Worm (Caenorhabditis elegans): Measurements from ENCODE around the gene twk-16.

twk-16 gene

DNA sequence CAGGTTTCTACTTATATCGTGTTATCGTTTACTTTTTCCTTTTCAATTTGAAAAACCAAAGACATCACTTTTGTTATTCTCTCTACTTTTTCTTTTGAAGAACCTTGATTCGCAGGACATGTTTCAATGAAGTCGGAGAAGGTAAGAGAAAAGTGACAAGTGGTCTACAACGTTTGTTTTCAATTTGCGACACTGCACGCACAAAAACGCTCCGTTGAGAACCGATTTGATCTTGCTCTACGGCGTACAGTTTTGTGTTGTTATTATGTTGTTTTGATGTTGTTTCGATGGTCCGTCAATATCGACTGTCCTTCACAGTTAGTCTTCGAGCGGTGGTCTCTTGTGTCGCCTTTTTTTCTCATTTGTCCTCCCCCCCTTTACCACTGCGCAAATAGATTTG lies 8.5 kb downstream of the twk-16 start, which contains the start of gene pccb-1:
pccb-1 (plus strand) TSS at position 127 of the 400 bp plus-strand sequence.
- TF ChIP-seq mab-5 (tag; optimal IDR thresholded peaks at IDR 0.05) (no peak), hlh-1 (tag; optimal IDR thresholded peaks at IDR 0.05) (peak; percentile 35)

DNA sequence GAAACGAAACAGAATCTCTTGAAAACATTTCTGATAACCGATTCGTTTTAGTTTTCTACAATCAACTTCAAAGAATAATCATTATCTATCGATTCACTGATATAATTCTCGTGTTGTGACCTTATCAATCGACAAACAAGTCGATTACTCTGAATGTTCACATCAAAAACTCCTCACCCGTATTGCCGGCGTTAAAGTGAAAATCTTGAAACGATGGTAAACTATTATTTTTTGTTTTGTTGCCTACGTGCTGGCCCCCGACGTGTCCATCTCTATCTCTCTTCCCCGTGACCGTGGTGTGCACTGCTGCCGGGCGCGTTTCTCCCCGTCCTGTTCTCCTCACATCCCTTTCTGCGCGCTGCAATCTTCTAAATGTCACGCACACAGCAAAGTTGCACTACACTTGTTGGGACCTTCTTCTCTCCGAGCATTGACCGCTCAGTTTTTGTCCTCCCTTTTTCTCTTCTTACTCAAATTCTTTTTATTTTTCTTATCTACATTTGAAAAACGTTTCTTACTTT lies 9.0 kb downstream of the twk-16 start:
- TF ChIP-seq bed-3 (GFP tag; optimal IDR thresholded peaks at IDR 0.05) (no peak), cnd-1 (tag; optimal IDR thresholded peaks at IDR 0.05) (no peak), unc-62 (GFP tag; optimal IDR thresholded peaks at IDR 0.05) (peak; percentile 21), nhr-2 (tag; optimal IDR thresholded peaks at IDR 0.05) (peak; percentile 19), nhr-237 (tag; optimal IDR thresholded peaks at IDR 0.05) (no peak), zip-8 (tag; optimal IDR thresholded peaks at IDR 0.05) (no peak), ceh-39 (tag; optimal IDR thresholded peaks at IDR 0.05) (no peak), drap-1 (GFP tag; optimal IDR thresholded peaks at IDR 0.05) (no peak), elt-3 (tag; optimal IDR thresholded peaks at IDR 0.05) (no peak), pha-4 (tag; optimal IDR thresholded peaks at IDR 0.05) (no peak), lsy-2 (tag; optimal IDR thresholded peaks at IDR 0.05) (no peak), sem-2 (GFP tag; optimal IDR thresholded peaks at IDR 0.05) (no peak), ztf-11 (tag; optimal IDR thresholded peaks at IDR 0.05) (no peak), unc-120 (tag; optimal IDR thresholded peaks at IDR 0.05; ENCODE audit: poor library complexity, severe bottlenecking) (peak; percentile 59), hlh-1 (tag; optimal IDR thresholded peaks at IDR 0.05) (peak; percentile 41), nhr-12 (tag; optimal IDR thresholded peaks at IDR 0.05) (no peak)

DNA sequence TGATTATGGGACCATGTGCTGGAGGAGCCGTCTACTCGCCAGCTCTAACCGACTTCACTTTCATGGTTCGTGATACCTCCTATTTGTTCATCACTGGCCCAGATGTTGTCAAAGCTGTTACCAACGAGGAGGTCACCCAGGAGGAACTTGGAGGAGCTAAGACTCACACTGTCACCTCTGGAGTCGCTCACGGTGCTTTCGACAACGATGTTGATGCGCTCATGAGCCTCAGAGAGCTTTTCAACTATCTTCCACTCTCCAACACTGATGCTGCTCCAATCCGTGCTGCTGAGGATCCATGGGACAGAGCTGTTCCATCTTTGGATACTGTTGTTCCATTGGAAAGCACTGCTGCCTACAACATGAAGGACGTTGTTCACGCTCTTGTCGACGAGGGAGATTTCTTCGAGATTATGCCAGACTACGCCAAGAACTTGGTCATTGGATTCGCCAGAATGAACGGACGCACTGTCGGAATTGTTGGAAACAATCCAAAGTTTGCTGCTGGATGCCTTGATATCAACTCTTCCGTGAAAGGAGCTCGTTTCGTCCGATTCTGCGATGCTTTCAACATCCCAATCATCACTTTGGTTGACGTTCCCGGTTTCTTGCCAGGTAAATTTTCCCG lies 10.3 kb downstream of the twk-16 start:
- TF ChIP-seq lin-32 (GFP tag; optimal IDR thresholded peaks at IDR 0.05) (no peak), bed-3 (GFP tag; optimal IDR thresholded peaks at IDR 0.05) (no peak), nhr-12 (tag; optimal IDR thresholded peaks at IDR 0.05) (no peak), tbx-8 (GFP tag; optimal IDR thresholded peaks at IDR 0.05) (no peak), ceh-39 (tag; optimal IDR thresholded peaks at IDR 0.05) (no peak), ceh-83 (GFP tag; optimal IDR thresholded peaks at IDR 0.05) (no peak), nhr-2 (tag; optimal IDR thresholded peaks at IDR 0.05) (no peak), mep-1 (tag; optimal IDR thresholded peaks at IDR 0.05) (no peak), ztf-11 (tag; optimal IDR thresholded peaks at IDR 0.05) (no peak), ces-1 (GFP tag; optimal IDR thresholded peaks at IDR 0.05) (no peak), unc-120 (tag; optimal IDR thresholded peaks at IDR 0.05; ENCODE audit: poor library complexity, severe bottlenecking) (no peak), sem-2 (GFP tag; optimal IDR thresholded peaks at IDR 0.05) (no peak), lsy-2 (tag; optimal IDR thresholded peaks at IDR 0.05) (no peak), unc-39 (tag; optimal IDR thresholded peaks at IDR 0.05) (no peak)

DNA sequence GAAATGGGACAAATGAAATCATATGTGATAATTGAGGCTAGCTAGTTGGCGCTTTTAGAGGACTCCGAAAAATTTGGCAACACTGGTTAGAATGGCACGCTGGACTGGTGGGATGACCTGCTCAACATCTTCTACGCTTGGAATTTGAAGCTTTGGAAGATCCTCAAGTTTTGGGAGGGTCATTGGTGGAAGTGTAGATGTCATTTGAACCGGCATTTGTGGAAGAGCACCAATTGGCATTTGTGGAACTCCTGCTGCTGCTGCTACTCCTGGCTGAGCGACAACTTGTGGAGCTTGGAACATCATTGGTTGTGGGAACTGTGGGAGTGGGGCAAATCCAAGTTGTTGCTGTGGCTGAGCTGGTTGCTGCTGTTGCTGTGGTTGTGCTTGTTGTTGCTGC lies 11.5 kb downstream of the twk-16 start:
- TF ChIP-seq flh-1 (GFP tag; optimal IDR thresholded peaks at IDR 0.05) (no peak), mls-2 (tag; optimal IDR thresholded peaks at IDR 0.05) (no peak)

DNA sequence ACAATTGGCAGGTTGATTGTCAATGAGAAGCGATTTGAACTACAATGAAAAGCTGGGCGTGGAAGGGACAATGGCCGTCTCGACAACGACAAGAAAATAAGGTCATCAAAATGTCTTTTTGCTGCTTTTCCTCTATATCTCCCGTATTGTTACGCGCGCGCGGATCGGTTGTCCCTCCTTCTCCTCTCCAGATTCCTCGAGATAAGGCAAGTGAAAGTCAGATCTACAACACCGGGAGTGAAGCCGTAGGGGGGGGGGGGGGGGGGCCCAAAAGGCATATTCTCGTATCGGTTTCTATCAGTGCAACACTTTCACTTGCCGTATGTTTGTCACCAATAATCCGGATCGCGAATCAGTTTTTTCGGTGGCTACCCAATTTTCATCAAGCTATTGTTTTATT lies 13.4 kb downstream of the twk-16 start, which contains the start of gene wrt-2:
wrt-2 (minus strand) TSS at position 46 of the 400 bp plus-strand sequence.
- peak; percentile 78 for TF ChIP-seq ham-2 (GFP tag; optimal IDR thresholded peaks at IDR 0.05)
- no peak for TF ChIP-seq sptf-1 (tag; optimal IDR thresholded peaks at IDR 0.05)
- peak; percentile 51 for TF ChIP-seq blmp-1 (tag; optimal IDR thresholded peaks at IDR 0.05)
- peak; percentile 64 for TF ChIP-seq elt-1 (tag; optimal IDR thresholded peaks at IDR 0.05; ENCODE audit: borderline replicate concordance, insufficient read depth)

DNA sequence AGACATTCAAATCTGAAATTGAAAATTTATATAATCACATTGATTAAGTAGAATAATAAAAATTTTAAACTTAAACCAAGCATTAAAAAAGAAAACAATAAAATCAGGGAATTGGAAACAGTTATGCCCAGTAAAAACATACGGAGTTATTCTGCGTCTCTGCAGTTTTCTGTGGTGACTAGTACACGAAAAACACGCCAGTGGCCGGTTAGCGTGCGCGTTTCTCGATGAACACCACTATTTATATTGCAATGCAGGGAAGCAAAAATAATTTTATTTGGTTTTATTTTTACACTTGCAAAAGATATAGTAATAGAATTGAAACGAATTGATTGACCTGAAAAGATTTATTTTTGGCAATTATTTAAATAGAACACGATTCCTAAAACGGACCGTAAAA lies 18.9 kb downstream of the twk-16 start, which contains the start of gene sec-3:
sec-3 (minus strand) TSS at position 21 of the 400 bp plus-strand sequence.
- TF ChIP-seq mab-5 (tag; optimal IDR thresholded peaks at IDR 0.05): peak; percentile 28
- TF ChIP-seq unc-62 (GFP tag; optimal IDR thresholded peaks at IDR 0.05): peak; percentile 14
- TF ChIP-seq ceh-83 (GFP tag; optimal IDR thresholded peaks at IDR 0.05): peak; percentile 57
- TF ChIP-seq sptf-1 (tag; optimal IDR thresholded peaks at IDR 0.05): peak; percentile 82
- TF ChIP-seq mep-1 (tag; optimal IDR thresholded peaks at IDR 0.05): peak; percentile 90
- TF ChIP-seq M03D4.4 (tag; optimal IDR thresholded peaks at IDR 0.05): peak; percentile 67
- TF ChIP-seq bed-3 (GFP tag; optimal IDR thresholded peaks at IDR 0.05): no peak
- peak; percentile 27 for TF ChIP-seq ham-2 (GFP tag; optimal IDR thresholded peaks at IDR 0.05)
- TF ChIP-seq hlh-1 (tag; optimal IDR thresholded peaks at IDR 0.05): peak; percentile 77
- TF ChIP-seq mls-2 (tag; optimal IDR thresholded peaks at IDR 0.05): peak; percentile 79
- peak; percentile 65 for TF ChIP-seq nhr-237 (tag; optimal IDR thresholded peaks at IDR 0.05)
- TF ChIP-seq nhr-76 (tag; optimal IDR thresholded peaks at IDR 0.05): no peak
- peak; percentile 72 for TF ChIP-seq ces-1 (GFP tag; optimal IDR thresholded peaks at IDR 0.05)
- peak; percentile 34 for TF ChIP-seq unc-120 (tag; optimal IDR thresholded peaks at IDR 0.05; ENCODE audit: poor library complexity, severe bottlenecking)
- peak; percentile 70 for TF ChIP-seq drap-1 (GFP tag; optimal IDR thresholded peaks at IDR 0.05)
- TF ChIP-seq elt-3 (tag; optimal IDR thresholded peaks at IDR 0.05): peak; percentile 10
- no peak for TF ChIP-seq elt-1 (tag; optimal IDR thresholded peaks at IDR 0.05; ENCODE audit: borderline replicate concordance, insufficient read depth)
- peak; percentile 72 for TF ChIP-seq cnd-1 (tag; optimal IDR thresholded peaks at IDR 0.05)
- TF ChIP-seq ceh-43 (GFP tag; optimal IDR thresholded peaks at IDR 0.05): peak; percentile 59
- TF ChIP-seq zip-8 (tag; optimal IDR thresholded peaks at IDR 0.05): no peak
- peak; percentile 9 for TF ChIP-seq ztf-11 (tag; optimal IDR thresholded peaks at IDR 0.05)
- TF ChIP-seq lsy-2 (tag; optimal IDR thresholded peaks at IDR 0.05): peak; percentile 73
- TF ChIP-seq sem-2 (GFP tag; optimal IDR thresholded peaks at IDR 0.05): no peak
- TF ChIP-seq blmp-1 (tag; optimal IDR thresholded peaks at IDR 0.05): no peak
- TF ChIP-seq nhr-28 (tag; optimal IDR thresholded peaks at IDR 0.05): no peak
- no peak for TF ChIP-seq nhr-2 (tag; optimal IDR thresholded peaks at IDR 0.05)
- TF ChIP-seq pha-4 (tag; optimal IDR thresholded peaks at IDR 0.05): peak; percentile 72
- peak; percentile 20 for TF ChIP-seq tbx-8 (GFP tag; optimal IDR thresholded peaks at IDR 0.05)
- TF ChIP-seq lin-13 (tag; optimal IDR thresholded peaks at IDR 0.05): peak; percentile 88

Measured in whole organism, mixed stage, embryonic.